Worm (Caenorhabditis elegans) whole organism, L2 larva: ENCODE measurements around the gene str-151.

Experiments
- C34F6.9 ChIP-seq: fragments of 150-350 bp; optimal IDR thresholded peaks from 2 replicates; lab custom pipeline; 2014; ENCODE audit warnings: missing biosample characterization, missing genetic modification characterization
- F13H6.1 ChIP-seq: sonication (generic microtip); optimal IDR thresholded peaks from 2 replicates; lab custom pipeline; 2016; ENCODE audit warnings: missing genetic modification characterization, missing compliant biosample characterization
- R02D3.7 ChIP-seq: fragments of 150-350 bp; optimal IDR thresholded peaks from 2 replicates; lab custom pipeline; 2014; ENCODE audit warnings: missing biosample characterization, missing genetic modification characterization
- Y55F3AM.14 ChIP-seq: fragments of 200-800 bp; sonication (Bioruptor generic); optimal IDR thresholded peaks from 2 replicates; lab custom pipeline; 2018; ENCODE audit warnings: mild to moderate bottlenecking, missing genetic modification characterization, missing compliant biosample characterization
- ZK546.5 ChIP-seq: sonication (generic microtip); optimal IDR thresholded peaks from 2 replicates; lab custom pipeline; 2017; ENCODE audit warnings: missing biosample characterization, missing genetic modification characterization
- alr-1 ChIP-seq: fragments of 150-350 bp; optimal IDR thresholded peaks from 2 replicates; lab custom pipeline; 2014; ENCODE audit warnings: missing biosample characterization, missing genetic modification characterization
- aly-2 ChIP-seq: fragments of 150-350 bp; optimal IDR thresholded peaks from 2 replicates; lab custom pipeline; 2014; ENCODE audit warnings: missing biosample characterization, missing genetic modification characterization
- blmp-1 ChIP-seq: sonication (generic microtip); optimal IDR thresholded peaks from 2 replicates; lab custom pipeline; 2017; ENCODE audit warnings: missing genetic modification characterization, mild to moderate bottlenecking, missing compliant biosample characterization, antibody characterized with exemption, moderate library complexity; ENCODE audit not compliant: insufficient read depth
- dmd-4 ChIP-seq: sonication (generic microtip); optimal IDR thresholded peaks from 2 replicates; lab custom pipeline; 2017; ENCODE audit warnings: missing biosample characterization, missing genetic modification characterization
- elt-1 ChIP-seq: fragments of 150-350 bp; optimal IDR thresholded peaks from 2 replicates; lab custom pipeline; 2014; ENCODE audit warnings: missing biosample characterization, missing genetic modification characterization
- gmeb-1 ChIP-seq: fragments of 150-350 bp; optimal IDR thresholded peaks from 2 replicates; lab custom pipeline; 2014; ENCODE audit warnings: missing biosample characterization, missing genetic modification characterization
- lin-13 ChIP-seq: fragments of 150-350 bp; optimal IDR thresholded peaks from 2 replicates; lab custom pipeline; 2014; ENCODE audit warnings: missing biosample characterization, missing genetic modification reagents, missing genetic modification characterization
- lin-39 ChIP-seq: fragments of 150-350 bp; optimal IDR thresholded peaks from 2 replicates; lab custom pipeline; 2014; ENCODE audit warnings: missing biosample characterization, missing genetic modification reagents, missing genetic modification characterization
- lsy-2 ChIP-seq, 2 experiments: fragments of 150-350 bp in 1 of 2; sonication (generic microtip) in 1 of 2; optimal IDR thresholded peaks; 2 replicates each; lab custom pipeline; 2014 to 2017; ENCODE audit warnings: missing biosample characterization in 2 of 2, missing genetic modification characterization in 2 of 2
- mab-5 ChIP-seq: fragments of 150-350 bp; optimal IDR thresholded peaks from 2 replicates; lab custom pipeline; 2014; ENCODE audit warnings: missing biosample characterization, missing genetic modification characterization
- mbf-1 ChIP-seq: sonication (generic microtip); optimal IDR thresholded peaks from 2 replicates; lab custom pipeline; 2017; ENCODE audit warnings: missing biosample characterization, missing genetic modification characterization
- mdl-1 ChIP-seq, 2 experiments: fragments of 150-350 bp in 1 of 2; sonication (generic microtip) in 1 of 2; optimal IDR thresholded peaks; 2 replicates each; lab custom pipeline; 2017; ENCODE audit warnings: missing biosample characterization in 2 of 2, missing genetic modification characterization in 2 of 2
- nhr-10 ChIP-seq: sonication (generic microtip); optimal IDR thresholded peaks from 2 replicates; lab custom pipeline; 2017; ENCODE audit warnings: missing biosample characterization, missing genetic modification characterization
- nhr-11 ChIP-seq: fragments of 150-350 bp; optimal IDR thresholded peaks from 2 replicates; lab custom pipeline; 2014; ENCODE audit warnings: missing biosample characterization, missing genetic modification characterization
- nhr-12 ChIP-seq: fragments of 150-350 bp; optimal IDR thresholded peaks from 2 replicates; lab custom pipeline; 2014; ENCODE audit warnings: missing biosample characterization, missing genetic modification characterization
- nhr-129 ChIP-seq: fragments of 150-350 bp; optimal IDR thresholded peaks from 2 replicates; lab custom pipeline; 2014; ENCODE audit warnings: missing biosample characterization, missing genetic modification characterization
- nhr-237 ChIP-seq: fragments of 150-350 bp; optimal IDR thresholded peaks from 2 replicates; lab custom pipeline; 2014; ENCODE audit warnings: missing biosample characterization, missing genetic modification characterization
- nhr-6 ChIP-seq: fragments of 150-350 bp; optimal IDR thresholded peaks from 2 replicates; lab custom pipeline; 2014; ENCODE audit warnings: missing biosample characterization, missing genetic modification characterization
- peb-1 ChIP-seq: fragments of 150-350 bp; optimal IDR thresholded peaks from 2 replicates; lab custom pipeline; 2014; ENCODE audit warnings: missing biosample characterization, missing genetic modification characterization
- skn-1 ChIP-seq: sonication (generic microtip); optimal IDR thresholded peaks from 2 replicates; lab custom pipeline; 2017; ENCODE audit warnings: missing biosample characterization, missing genetic modification characterization
- sma-3 ChIP-seq: sonication (generic microtip); optimal IDR thresholded peaks from 2 replicates; lab custom pipeline; 2016; ENCODE audit warnings: missing genetic modification reagents, missing genetic modification characterization, missing compliant biosample characterization
- snpc-4 ChIP-seq: fragments of 150-350 bp; optimal IDR thresholded peaks from 2 replicates; lab custom pipeline; 2014; ENCODE audit warnings: missing biosample characterization, missing genetic modification characterization
- unc-39 ChIP-seq: fragments of 150-350 bp; optimal IDR thresholded peaks from 2 replicates; lab custom pipeline; 2014; ENCODE audit warnings: missing biosample characterization, missing genetic modification characterization
- unc-55 ChIP-seq: fragments of 150-350 bp; sonication (generic microtip); optimal IDR thresholded peaks from 3 replicates; lab custom pipeline; 2014; ENCODE audit warnings: missing biosample characterization, missing genetic modification reagents, missing genetic modification characterization
- unc-62 ChIP-seq: fragments of 150-350 bp; optimal IDR thresholded peaks from 2 replicates; lab custom pipeline; 2014; ENCODE audit warnings: missing biosample characterization, missing genetic modification reagents, missing genetic modification characterization
- zag-1 ChIP-seq: fragments of 150-350 bp; optimal IDR thresholded peaks from 2 replicates; lab custom pipeline; 2014; ENCODE audit warnings: missing biosample characterization, missing genetic modification characterization
- ztf-1 ChIP-seq: fragments of 200-800 bp; sonication (Bioruptor generic); conservative IDR thresholded peaks from 2 replicates; pipeline ENCODE4 v1.3.6; 2022; ENCODE audit warnings: missing genetic modification characterization, missing compliant biosample characterization
- ztf-11 ChIP-seq: sonication (generic microtip); optimal IDR thresholded peaks from 2 replicates; lab custom pipeline; 2017; ENCODE audit warnings: missing biosample characterization, missing genetic modification characterization
- ztf-4 ChIP-seq: fragments of 150-350 bp; optimal IDR thresholded peaks from 2 replicates; lab custom pipeline; 2014; ENCODE audit warnings: missing biosample characterization, missing genetic modification characterization

The str-151 gene

ce11 chrV:16536701-16537100 lies 39.3 kb upstream of the str-151 start, which contains the start of gene Y32B12B.1:
Gene Y32B12B.1, plus strand, starts transcription at chrV:16537001.
- no peak for TF ChIP-seq nhr-12 (tag; lab: Kevin White, UChicago)
- no peak for TF ChIP-seq alr-1 (tag; lab: Kevin White, UChicago)
- TF ChIP-seq unc-55 (GFP tag; lab: Kevin White, UChicago), result no peak

- no peak for TF ChIP-seq mbf-1
- TF ChIP-seq unc-39 (tag; lab: Kevin White, UChicago), result no peak
- TF ChIP-seq mab-5 (tag; lab: Kevin White, UChicago), result no peak
- no peak for TF ChIP-seq elt-1 (tag; lab: Kevin White, UChicago)
- TF ChIP-seq nhr-12 (tag; lab: Kevin White, UChicago), result no peak
- no peak for TF ChIP-seq nhr-237 (tag; lab: Kevin White, UChicago)
- TF ChIP-seq Y55F3AM.14 (GFP tag; lab: Kevin White, UChicago), result no peak
- TF ChIP-seq alr-1 (tag; lab: Kevin White, UChicago), result no peak
- TF ChIP-seq F13H6.1 (tag; lab: Kevin White, UChicago), result no peak
- no peak for TF ChIP-seq aly-2
- TF ChIP-seq snpc-4 (tag; lab: Kevin White, UChicago), result no peak
- TF ChIP-seq zag-1, result no peak
- no peak for TF ChIP-seq R02D3.7 (tag; lab: Kevin White, UChicago)
- TF ChIP-seq ztf-4 (tag; lab: Kevin White, UChicago), result no peak
- peak in 1 of 2 experiments; percentile 36 for TF ChIP-seq mdl-1 (tag; optimal IDR thresholded peaks at IDR 0.05; lab: Kevin White, UChicago)
- peak; percentile 3 for TF ChIP-seq nhr-129 (tag; lab: Kevin White, UChicago)
- TF ChIP-seq unc-55 (GFP tag; lab: Kevin White, UChicago), result peak; percentile 80
- no peak for TF ChIP-seq skn-1 (tag; lab: Kevin White, UChicago)
- no peak for TF ChIP-seq nhr-6 (tag; lab: Kevin White, UChicago)
- peak; percentile 90 to 97 for TF ChIP-seq lsy-2 (tag; optimal IDR thresholded peaks at IDR 0.05; lab: Kevin White, UChicago)
- TF ChIP-seq gmeb-1 (tag; lab: Kevin White, UChicago), result peak; percentile 72
- TF ChIP-seq sma-3 (GFP tag; lab: Kevin White, UChicago), result peak; percentile 12
- TF ChIP-seq ztf-1 (GFP tag; lab: Robert Waterston, UW), result no peak
- TF ChIP-seq ZK546.5, result no peak
- TF ChIP-seq C34F6.9 (tag; lab: Kevin White, UChicago), result peak; percentile 44
- TF ChIP-seq peb-1 (tag; lab: Kevin White, UChicago), result no peak
- TF ChIP-seq lin-13 (GFP tag; lab: Kevin White, UChicago), result no peak
Measured at ce11 chrV:16537908-16538446, 38.0 kb upstream of the str-151 start, which contains the start of gene Y32B12B.2. Gene Y32B12B.2, plus strand, starts transcription at chrV:16538396.

DNA sequence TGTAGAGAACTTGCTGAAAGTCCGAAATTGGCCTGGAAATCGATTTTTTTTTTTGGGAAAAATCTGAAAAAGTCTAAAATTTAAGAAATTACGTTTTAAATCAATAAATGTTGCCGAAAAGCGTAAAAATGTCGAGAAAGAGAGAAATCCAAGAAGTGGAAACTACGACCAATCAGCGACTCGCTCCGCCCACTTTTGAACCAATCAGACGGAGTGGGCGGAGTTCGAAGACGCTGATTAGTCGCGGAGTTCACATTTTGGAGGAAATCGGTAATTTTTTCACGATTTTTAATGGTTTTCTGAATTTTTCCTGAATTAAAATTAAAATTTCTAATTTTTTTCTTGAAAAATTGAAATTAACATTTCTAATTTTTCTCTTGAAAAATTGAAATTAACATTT lies 36.3 kb upstream of the str-151 start:
- TF ChIP-seq nhr-129 (tag; lab: Kevin White, UChicago) (no peak), dmd-4 (tag; lab: Kevin White, UChicago) (no peak)

DNA sequence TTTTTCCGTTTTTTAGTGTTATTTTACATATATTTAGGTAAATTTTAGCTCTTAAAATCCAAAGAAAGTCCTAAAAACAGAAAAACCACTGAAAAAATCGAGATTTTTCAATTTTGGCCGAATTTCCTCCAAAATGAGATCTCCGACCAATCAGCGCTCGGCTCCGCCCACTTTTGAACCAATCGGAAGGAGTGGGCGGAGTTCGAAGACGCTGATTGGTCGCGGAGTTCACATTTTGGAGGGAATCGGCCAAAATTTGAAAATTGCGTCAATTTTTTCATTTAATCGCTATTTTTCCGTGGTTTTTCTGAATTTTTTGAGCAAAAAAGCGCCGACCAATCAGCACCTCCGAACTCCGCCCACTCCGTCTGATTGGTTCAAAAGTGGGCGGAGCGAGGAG lies 35.3 kb upstream of the str-151 start:
- TF ChIP-seq gmeb-1 (tag; lab: Kevin White, UChicago), result no peak
- TF ChIP-seq nhr-11 (tag; lab: Kevin White, UChicago), result no peak
- TF ChIP-seq, all 48 proteins: peak for 0

- TF ChIP-seq unc-62 (GFP tag; lab: Kevin White, UChicago), result no peak
Measured at ce11 chrV:16550680-16551079, 25.3 kb upstream of the str-151 start, which contains the start of gene srbc-65. Gene srbc-65, plus strand, starts transcription at chrV:16550980.

DNA sequence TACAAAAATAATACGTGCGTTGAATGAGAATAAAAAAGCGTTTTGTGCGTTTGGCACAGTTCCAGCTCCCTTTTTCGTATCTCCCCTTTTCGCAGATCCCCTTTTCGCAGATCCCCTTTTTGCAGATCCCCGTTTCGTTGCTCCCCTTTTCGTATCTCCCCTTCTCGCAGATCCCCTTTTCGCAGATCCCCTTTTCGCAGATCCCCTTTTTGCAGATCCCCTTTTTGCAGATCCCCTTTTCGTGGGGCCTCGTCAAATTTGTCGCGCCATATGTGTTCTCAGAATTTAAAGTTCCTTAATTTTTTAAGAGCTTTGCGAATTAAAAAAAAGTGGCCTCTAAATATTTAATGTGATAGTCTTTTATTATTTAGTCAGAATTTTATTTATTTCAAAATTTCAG lies 23.1 kb upstream of the str-151 start, which contains the start of gene Y32B12B.4:
Gene Y32B12B.4, plus strand, starts transcription at position 399 of the 400 bp plus-strand sequence.
- TF ChIP-seq alr-1 (tag; lab: Kevin White, UChicago) (no peak), R02D3.7 (tag; lab: Kevin White, UChicago) (no peak), aly-2 (no peak), lin-39 (tag; lab: Kevin White, UChicago) (no peak), zag-1 (no peak), blmp-1 (no peak), nhr-129 (tag; lab: Kevin White, UChicago) (no peak), mab-5 (tag; lab: Kevin White, UChicago) (no peak), skn-1 (tag; lab: Kevin White, UChicago) (no peak), unc-55 (GFP tag; lab: Kevin White, UChicago) (no peak), mdl-1 (tag; optimal IDR thresholded peaks at IDR 0.05; lab: Kevin White, UChicago) (no peak), nhr-10 (tag; lab: Kevin White, UChicago) (no peak), lin-13 (GFP tag; lab: Kevin White, UChicago) (no peak), ztf-11 (tag; lab: Kevin White, UChicago) (no peak), lsy-2 (tag; optimal IDR thresholded peaks at IDR 0.05; lab: Kevin White, UChicago) (no peak), nhr-12 (tag; lab: Kevin White, UChicago) (no peak)
